Worm (Caenorhabditis elegans) whole organism, L1 larva: Measurements from ENCODE around the gene lin-18.

Experiments used
- aly-2 ChIP-seq: fragments of 150-350 bp; optimal IDR thresholded peaks from 2 replicates; lab custom pipeline; 2014; ENCODE audit warnings: missing biosample characterization, missing genetic modification characterization
- ama-1 ChIP-seq: fragments of 150-350 bp; optimal IDR thresholded peaks from 2 replicates; lab custom pipeline; 2014
- fkh-10 ChIP-seq: sonication (generic microtip); optimal IDR thresholded peaks from 2 replicates; lab custom pipeline; 2017; ENCODE audit warnings: missing biosample characterization, missing genetic modification reagents, missing genetic modification characterization
- hlh-17 ChIP-seq: fragments of 200-800 bp; sonication (Bioruptor generic); optimal IDR thresholded peaks from 2 replicates; lab custom pipeline; 2018; ENCODE audit warnings: missing genetic modification characterization, mild to moderate bottlenecking, missing compliant biosample characterization, moderate library complexity, borderline replicate concordance
- mdl-1 ChIP-seq, 2 experiments: fragments of 150-350 bp; optimal IDR thresholded peaks; 2 replicates each; lab custom pipeline; 2014 to 2017; ENCODE audit warnings: missing biosample characterization in 2 of 2, missing genetic modification characterization in 2 of 2, inconsistent platforms in 1 of 2
- nhr-11 ChIP-seq: fragments of 150-350 bp; optimal IDR thresholded peaks from 2 replicates; lab custom pipeline; 2014; ENCODE audit warnings: missing biosample characterization, missing genetic modification characterization
- nhr-76 ChIP-seq: sonication (generic microtip); optimal IDR thresholded peaks from 2 replicates; lab custom pipeline; 2017; ENCODE audit warnings: missing biosample characterization, missing genetic modification characterization
- nhr-90 ChIP-seq: sonication (generic microtip); optimal IDR thresholded peaks from 2 replicates; lab custom pipeline; 2016; ENCODE audit warnings: mild to moderate bottlenecking, missing genetic modification characterization, missing compliant biosample characterization; ENCODE audit not compliant: poor library complexity
- pqm-1 ChIP-seq: sonication (generic microtip); optimal IDR thresholded peaks from 3 replicates; lab custom pipeline; 2017; ENCODE audit warnings: missing biosample characterization, missing genetic modification characterization
- skn-1 ChIP-seq: fragments of 150-350 bp; optimal IDR thresholded peaks from 2 replicates; lab custom pipeline; 2014; ENCODE audit warnings: missing biosample characterization, missing genetic modification characterization
- snu-23 ChIP-seq: sonication (generic microtip); optimal IDR thresholded peaks from 2 replicates; lab custom pipeline; 2016; ENCODE audit warnings: missing genetic modification characterization, missing compliant biosample characterization
- unc-62 ChIP-seq: fragments of 150-350 bp; optimal IDR thresholded peaks from 2 replicates; lab custom pipeline; 2014; ENCODE audit warnings: missing biosample characterization, missing genetic modification reagents, missing genetic modification characterization
- vab-15 ChIP-seq: sonication (generic microtip); optimal IDR thresholded peaks from 2 replicates; lab custom pipeline; 2017; ENCODE audit warnings: missing genotype, mild to moderate bottlenecking, missing genetic modification characterization, missing compliant biosample characterization
- ztf-11 ChIP-seq, 2 experiments: sonication (generic microtip); optimal IDR thresholded peaks; 2 replicates each; lab custom pipeline; 2016 to 2017; ENCODE audit warnings: missing genetic modification characterization in 2 of 2, missing biosample characterization in 1 of 2, missing compliant biosample characterization in 1 of 2

- TF ChIP-seq skn-1: no peak
- no peak for TF ChIP-seq unc-62
- no peak for TF ChIP-seq nhr-90 (tag; lab: Kevin White, UChicago)
- TF ChIP-seq ztf-11 (tag; optimal IDR thresholded peaks at IDR 0.05; lab: Kevin White, UChicago): no peak
- TF ChIP-seq nhr-76: no peak
- no peak for TF ChIP-seq hlh-17 (GFP tag; lab: Kevin White, UChicago)
- TF ChIP-seq aly-2 (tag; lab: Kevin White, UChicago): no peak
- no peak for TF ChIP-seq mdl-1 (tag; optimal IDR thresholded peaks at IDR 0.05; lab: Kevin White, UChicago)
- TF ChIP-seq nhr-11: no peak
- TF ChIP-seq snu-23: no peak
- no peak for TF ChIP-seq vab-15 (tag; lab: Kevin White, UChicago)
- TF ChIP-seq pqm-1 (tag; lab: Kevin White, UChicago): no peak
- no peak for TF ChIP-seq ama-1 (lab: Kevin White, UChicago)
- TF ChIP-seq fkh-10 (GFP tag; lab: Kevin White, UChicago): no peak
Observed at ce11 chrX:3932694-3933093, 25.7 kb upstream of the lin-18 start.
